Worm (Caenorhabditis elegans) whole organism, L1 larva: ENCODE measurements around the gene Y49F6B.9.

Experiments
- ama-1 ChIP-seq: fragments of 150-350 bp; optimal IDR thresholded peaks from 2 replicates; lab custom pipeline; 2014
- dpl-1 ChIP-seq, 3 experiments: fragments of 150-350 bp in 2 of 3; sonication (generic microtip) in 1 of 3; optimal IDR thresholded peaks; 2 replicates each; lab custom pipeline; 2014 to 2017; ENCODE audit warnings: missing biosample characterization in 3 of 3, missing genetic modification characterization in 3 of 3, missing genetic modification reagents in 3 of 3
- ets-5 ChIP-seq: fragments of 200-800 bp; sonication (Bioruptor generic); IDR thresholded peaks from 2 replicates; pipeline ENCODE4 v1.3.6; 2022; ENCODE audit warnings: missing genetic modification characterization, missing compliant biosample characterization
- fos-1 ChIP-seq: fragments of 150-350 bp; optimal IDR thresholded peaks from 2 replicates; lab custom pipeline; 2014; ENCODE audit warnings: missing biosample characterization, missing genetic modification characterization
- mdl-1 ChIP-seq, 2 experiments: fragments of 150-350 bp; optimal IDR thresholded peaks; 2 replicates each; lab custom pipeline; 2014 to 2017; ENCODE audit warnings: missing biosample characterization in 2 of 2, missing genetic modification characterization in 2 of 2, inconsistent platforms in 1 of 2
- nhr-237 ChIP-seq: fragments of 150-350 bp; optimal IDR thresholded peaks from 2 replicates; lab custom pipeline; 2014; ENCODE audit warnings: missing biosample characterization, missing genetic modification characterization
- nhr-84 ChIP-seq: sonication (generic microtip); optimal IDR thresholded peaks from 2 replicates; lab custom pipeline; 2017; ENCODE audit warnings: missing biosample characterization, missing genetic modification characterization
- swsn-7 ChIP-seq: sonication (generic microtip); optimal IDR thresholded peaks from 2 replicates; lab custom pipeline; 2016; ENCODE audit warnings: missing genetic modification characterization, missing compliant biosample characterization
- unc-86 ChIP-seq: sonication (generic microtip); optimal IDR thresholded peaks from 2 replicates; lab custom pipeline; 2016; ENCODE audit warnings: missing genetic modification characterization, missing compliant biosample characterization
- unc-98 ChIP-seq: fragments of 200-800 bp; sonication (Bioruptor generic); IDR thresholded peaks from 2 replicates; pipeline ENCODE4 v1.3.6; 2022; ENCODE audit warnings: missing genetic modification characterization, missing compliant biosample characterization
- zag-1 ChIP-seq: fragments of 150-350 bp; optimal IDR thresholded peaks from 2 replicates; lab custom pipeline; 2014; ENCODE audit warnings: missing biosample characterization, missing genetic modification characterization
- ztf-11 ChIP-seq, 2 experiments: sonication (generic microtip); optimal IDR thresholded peaks; 2 replicates each; lab custom pipeline; 2016 to 2017; ENCODE audit warnings: missing genetic modification characterization in 2 of 2, missing biosample characterization in 1 of 2, missing compliant biosample characterization in 1 of 2

DNA sequence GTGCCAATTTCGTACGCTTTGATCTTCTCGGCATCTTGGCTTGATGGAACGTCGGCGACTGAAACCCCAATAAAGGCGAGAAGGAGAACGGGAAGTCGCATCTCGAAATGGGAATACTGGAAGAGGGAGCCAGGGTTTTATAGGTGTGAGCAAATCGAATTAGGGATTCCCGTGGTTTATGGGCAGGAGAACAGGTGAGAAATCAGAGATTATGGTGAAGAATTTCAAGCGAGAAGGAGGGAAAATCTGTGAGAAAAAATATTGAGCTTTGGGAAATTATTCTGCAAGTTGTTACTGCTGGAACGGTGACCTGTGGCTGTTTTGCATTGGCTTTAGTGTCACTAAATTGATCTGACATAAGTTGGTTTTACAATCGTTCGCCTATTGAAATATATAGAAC lies 27.6 kb downstream of the Y49F6B.9 start, which contains the start of gene Y49F6B.13:
- no peak for TF ChIP-seq unc-86
- TF ChIP-seq ama-1 (lab: Kevin White, UChicago) = no peak
- no peak for TF ChIP-seq zag-1
- TF ChIP-seq unc-98 (GFP tag; lab: Robert Waterston, UW) = no peak
- TF ChIP-seq swsn-7 (tag; lab: Kevin White, UChicago) = no peak
- TF ChIP-seq nhr-84 (tag; lab: Kevin White, UChicago) = no peak
- no peak for TF ChIP-seq ztf-11 (tag; optimal IDR thresholded peaks at IDR 0.05; lab: Kevin White, UChicago)
- TF ChIP-seq ets-5 = no peak
- TF ChIP-seq nhr-237 (tag; lab: Kevin White, UChicago) = no peak
- no peak for TF ChIP-seq mdl-1 (tag; optimal IDR thresholded peaks at IDR 0.05; lab: Kevin White, UChicago)
- TF ChIP-seq dpl-1 (GFP tag; optimal IDR thresholded peaks at IDR 0.05; lab: Kevin White, UChicago) = no peak
- TF ChIP-seq fos-1 (tag; lab: Kevin White, UChicago) = no peak
